Worm (Caenorhabditis elegans) whole organism, young adult: Measurements from ENCODE around the gene emb-1.
A peak's percentile ranks its signal among the peaks of the same experiment; 100 is the strongest.

ENCODE experiments used
- B0035.1 ChIP-seq: sonication (generic microtip); optimal IDR thresholded peaks from 2 replicates; lab custom pipeline; 2016; ENCODE audit warnings: missing genetic modification characterization, mild to moderate bottlenecking, missing compliant biosample characterization, missing genotype, missing genetic modification reagents
- F39B2.1 ChIP-seq: fragments of 200-800 bp; sonication (Bioruptor generic); IDR thresholded peaks from 2 replicates; pipeline ENCODE4 v1.3.6; 2022; ENCODE audit warnings: missing genetic modification reagents, missing genetic modification characterization, missing compliant biosample characterization
- Y53G8AR.9 ChIP-seq: fragments of 200-800 bp; sonication (Bioruptor generic); conservative IDR thresholded peaks from 2 replicates; pipeline ENCODE4 v1.3.6; 2022; ENCODE audit warnings: missing genetic modification reagents, missing genetic modification characterization, missing compliant biosample characterization
- Y67H2A.10 ChIP-seq: fragments of 200-800 bp; sonication (Bioruptor generic); conservative IDR thresholded peaks from 2 replicates; pipeline ENCODE4 v1.3.6; 2022; ENCODE audit warnings: missing genetic modification reagents, missing genetic modification characterization, missing compliant biosample characterization
- akir-1 ChIP-seq: fragments of 200-800 bp; sonication (Bioruptor generic); optimal IDR thresholded peaks from 2 replicates; lab custom pipeline; 2018; ENCODE audit warnings: mild to moderate bottlenecking, missing genetic modification characterization, moderate library complexity, missing compliant biosample characterization
- ama-1 ChIP-seq, 3 experiments: fragments of 150-350 bp in 1 of 3; sonication (generic microtip) in 2 of 3; optimal IDR thresholded peaks; 2 replicates each; lab custom pipeline; 2014 to 2018; ENCODE audit warnings: missing biosample characterization in 2 of 3, missing genetic modification characterization in 2 of 3, missing genetic modification reagents in 2 of 3
- aptf-2 ChIP-seq: fragments of 200-800 bp; sonication (Bioruptor generic); conservative IDR thresholded peaks from 2 replicates; pipeline ENCODE4 v1.3.6; 2022; ENCODE audit warnings: missing genetic modification reagents, missing genetic modification characterization, missing compliant biosample characterization
- athp-1 ChIP-seq: sonication (generic microtip); optimal IDR thresholded peaks from 2 replicates; lab custom pipeline; 2017; ENCODE audit warnings: mild to moderate bottlenecking, missing genetic modification characterization, missing compliant biosample characterization
- attf-3 ChIP-seq: fragments of 200-800 bp; sonication (Bioruptor generic); conservative IDR thresholded peaks from 2 replicates; pipeline ENCODE4 v1.3.6; 2022; ENCODE audit warnings: missing genetic modification reagents, missing genetic modification characterization, missing compliant biosample characterization
- attf-6 ChIP-seq: fragments of 200-800 bp; sonication (Bioruptor generic); IDR thresholded peaks from 2 replicates; pipeline ENCODE4 v1.3.6; 2022; ENCODE audit warnings: missing genetic modification reagents, missing genetic modification characterization, missing compliant biosample characterization
- cebp-1 ChIP-seq, 2 experiments: fragments of 200-800 bp in 1 of 2; sonication (Bioruptor generic) in 1 of 2; sonication (generic microtip) in 1 of 2; IDR thresholded peaks in 1 of 2; optimal IDR thresholded peaks in 1 of 2; 2 replicates each; pipeline versions ENCODE4 v1.3.6 to Lab custom; 2017 to 2022; ENCODE audit warnings: missing compliant biosample characterization in 2 of 2, missing genetic modification characterization in 2 of 2, mild to moderate bottlenecking in 1 of 2, missing genetic modification reagents in 1 of 2, moderate library complexity in 1 of 2
- ceh-100 ChIP-seq: fragments of 200-800 bp; sonication (Bioruptor generic); IDR thresholded peaks from 2 replicates; pipeline ENCODE4 v1.3.6; 2022; ENCODE audit warnings: missing genetic modification reagents, missing genetic modification characterization, missing compliant biosample characterization
- ceh-79 ChIP-seq: sonication (generic microtip); optimal IDR thresholded peaks from 2 replicates; lab custom pipeline; 2017; ENCODE audit warnings: mild to moderate bottlenecking, missing genetic modification characterization, missing compliant biosample characterization
- dpl-1 ChIP-seq: fragments of 150-350 bp; optimal IDR thresholded peaks from 2 replicates; lab custom pipeline; 2014; ENCODE audit warnings: missing biosample characterization, missing genetic modification reagents, missing genetic modification characterization
- efl-1 ChIP-seq: fragments of 150-350 bp; optimal IDR thresholded peaks from 2 replicates; lab custom pipeline; 2014; ENCODE audit warnings: missing biosample characterization, missing genetic modification reagents, missing genetic modification characterization
- ets-4 ChIP-seq: fragments of 200-800 bp; sonication (Bioruptor generic); optimal IDR thresholded peaks from 2 replicates; lab custom pipeline; 2018; ENCODE audit warnings: mild to moderate bottlenecking, missing genetic modification characterization, missing compliant biosample characterization
- fkh-3 ChIP-seq: sonication (generic microtip); optimal IDR thresholded peaks from 2 replicates; lab custom pipeline; 2016; ENCODE audit warnings: mild to moderate bottlenecking, missing genetic modification characterization, missing compliant biosample characterization
- him-1 ChIP-seq: sonication (generic microtip); optimal IDR thresholded peaks from 2 replicates; lab custom pipeline; 2016; ENCODE audit warnings: missing genotype, missing genetic modification reagents, missing genetic modification characterization, missing compliant biosample characterization
- hlh-12 ChIP-seq: sonication (generic microtip); optimal IDR thresholded peaks from 2 replicates; lab custom pipeline; 2016; ENCODE audit warnings: missing genetic modification characterization, missing compliant biosample characterization
- lag-1 ChIP-seq: fragments of 200-800 bp; sonication (Bioruptor generic); IDR thresholded peaks from 2 replicates; pipeline ENCODE4 v1.3.6; 2022; ENCODE audit warnings: missing genetic modification reagents, missing genetic modification characterization, missing compliant biosample characterization
- lin-26 ChIP-seq: fragments of 200-800 bp; sonication (Bioruptor generic); IDR thresholded peaks from 2 replicates; pipeline ENCODE4 v1.3.6; 2022; ENCODE audit warnings: missing genetic modification reagents, missing genetic modification characterization, missing compliant biosample characterization
- lsy-27 ChIP-seq: sonication (generic microtip); optimal IDR thresholded peaks from 2 replicates; lab custom pipeline; 2017; ENCODE audit warnings: missing genetic modification characterization, mild to moderate bottlenecking, missing compliant biosample characterization, antibody characterized with exemption, missing genotype, borderline replicate concordance; ENCODE audit not compliant: insufficient read depth
- madf-10 ChIP-seq: sonication (generic microtip); optimal IDR thresholded peaks from 2 replicates; lab custom pipeline; 2016; ENCODE audit warnings: mild to moderate bottlenecking, missing genetic modification characterization, missing compliant biosample characterization
- madf-3 ChIP-seq: fragments of 200-800 bp; sonication (Bioruptor generic); IDR thresholded peaks from 2 replicates; pipeline ENCODE4 v1.3.6; 2022; ENCODE audit warnings: missing genetic modification reagents, missing genetic modification characterization, missing compliant biosample characterization
- madf-6 ChIP-seq: fragments of 200-800 bp; sonication (Bioruptor generic); IDR thresholded peaks from 2 replicates; pipeline ENCODE4 v1.3.6; 2022; ENCODE audit warnings: missing genetic modification reagents, missing genetic modification characterization, missing compliant biosample characterization
- madf-8 ChIP-seq: fragments of 200-800 bp; sonication (Bioruptor generic); conservative IDR thresholded peaks from 2 replicates; pipeline ENCODE4 v1.3.6; 2022; ENCODE audit warnings: missing genetic modification reagents, missing genetic modification characterization, missing compliant biosample characterization
- mxl-1 ChIP-seq: sonication (generic microtip); optimal IDR thresholded peaks from 2 replicates; lab custom pipeline; 2016; ENCODE audit warnings: missing genetic modification characterization, missing compliant biosample characterization
- nhr-120 ChIP-seq: fragments of 200-800 bp; sonication (Bioruptor generic); IDR thresholded peaks from 2 replicates; pipeline ENCODE4 v1.3.6; 2022; ENCODE audit warnings: missing genetic modification characterization, missing compliant biosample characterization
- nhr-27 ChIP-seq: fragments of 200-800 bp; sonication (Bioruptor generic); optimal IDR thresholded peaks from 2 replicates; lab custom pipeline; 2018; ENCODE audit warnings: mild to moderate bottlenecking, missing genetic modification characterization, moderate library complexity, missing compliant biosample characterization
- nhr-90 ChIP-seq: sonication (generic microtip); optimal IDR thresholded peaks from 2 replicates; lab custom pipeline; 2016; ENCODE audit warnings: missing genotype, mild to moderate bottlenecking, missing genetic modification characterization, missing compliant biosample characterization
- pbrm-1 ChIP-seq: fragments of 200-800 bp; sonication (Bioruptor generic); IDR thresholded peaks from 2 replicates; pipeline ENCODE4 v1.3.6; 2022; ENCODE audit warnings: missing genetic modification reagents, missing genetic modification characterization, missing compliant biosample characterization
- repo-1 ChIP-seq: sonication (generic microtip); optimal IDR thresholded peaks from 2 replicates; lab custom pipeline; 2017; ENCODE audit warnings: mild to moderate bottlenecking, missing genetic modification characterization, missing compliant biosample characterization
- snpc-1.1 ChIP-seq: sonication (generic microtip); optimal IDR thresholded peaks from 2 replicates; lab custom pipeline; 2017; ENCODE audit warnings: missing genetic modification characterization, mild to moderate bottlenecking, missing compliant biosample characterization, antibody characterized with exemption, moderate library complexity, missing genotype, missing genetic modification reagents; ENCODE audit not compliant: insufficient read depth
- snpc-3.4 ChIP-seq: sonication (generic microtip); optimal IDR thresholded peaks from 2 replicates; lab custom pipeline; 2017; ENCODE audit warnings: missing genetic modification characterization, mild to moderate bottlenecking, missing compliant biosample characterization, antibody characterized with exemption, moderate library complexity, missing genotype, missing genetic modification reagents
- somi-1 ChIP-seq: fragments of 200-800 bp; sonication (Bioruptor generic); optimal IDR thresholded peaks from 2 replicates; lab custom pipeline; 2018; ENCODE audit warnings: mild to moderate bottlenecking, missing genetic modification characterization, missing compliant biosample characterization
- sptf-2 ChIP-seq: fragments of 200-800 bp; sonication (Bioruptor generic); optimal IDR thresholded peaks from 2 replicates; lab custom pipeline; 2018; ENCODE audit warnings: mild to moderate bottlenecking, missing genetic modification characterization, missing compliant biosample characterization
- tbp1 ChIP-seq: fragments of 200-800 bp; sonication (Bioruptor generic); optimal IDR thresholded peaks from 2 replicates; lab custom pipeline; 2018; ENCODE audit warnings: mild to moderate bottlenecking, missing genetic modification characterization, missing compliant biosample characterization
- zim-3 ChIP-seq: sonication (generic microtip); optimal IDR thresholded peaks from 2 replicates; lab custom pipeline; 2017; ENCODE audit warnings: mild to moderate bottlenecking, missing genetic modification characterization, moderate library complexity, missing compliant biosample characterization
- ztf-18 ChIP-seq: sonication (generic microtip); optimal IDR thresholded peaks from 2 replicates; lab custom pipeline; 2016; ENCODE audit warnings: missing genotype, mild to moderate bottlenecking, missing genetic modification characterization, missing compliant biosample characterization
- ztf-28 ChIP-seq: fragments of 200-800 bp; sonication (Bioruptor generic); IDR thresholded peaks from 2 replicates; pipeline ENCODE4 v1.3.6; 2022; ENCODE audit warnings: missing genetic modification reagents, missing genetic modification characterization, missing compliant biosample characterization

emb-1 gene

DNA sequence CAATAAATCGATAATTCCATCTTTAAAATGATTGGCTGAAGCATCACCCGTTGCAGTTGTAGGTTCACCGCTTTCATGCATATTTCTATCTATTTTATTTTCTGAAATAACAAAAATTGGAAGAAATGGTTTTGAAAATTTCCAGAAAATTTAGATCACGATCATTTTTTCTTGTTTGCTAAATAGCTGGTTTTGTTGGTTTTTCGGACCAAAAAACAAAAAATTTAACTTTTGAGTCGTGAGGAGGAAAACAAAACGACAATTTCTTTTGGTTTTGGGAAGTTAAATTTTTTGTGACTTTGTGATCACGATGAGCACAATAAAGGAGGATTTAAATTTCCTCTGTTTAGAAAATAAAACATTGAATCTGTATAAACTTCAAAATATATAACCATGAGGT, 8.0 kb upstream of the emb-1 start, which contains the start of gene T10F2.2:
Gene T10F2.2 (minus strand): TSS at position 101 of the 400 bp plus-strand sequence.
- TF ChIP-seq nhr-120 (GFP tag; lab: Robert Waterston, UW) (no peak), him-1 (tag; lab: Kevin White, UChicago) (no peak), sptf-2 (GFP tag; lab: Kevin White, UChicago) (no peak), athp-1 (no peak), mxl-1 (tag; lab: Kevin White, UChicago) (no peak), B0035.1 (tag; lab: Kevin White, UChicago) (no peak), Y53G8AR.9 (GFP tag; lab: Robert Waterston, UW) (no peak), madf-10 (no peak), snpc-3.4 (tag; lab: Kevin White, UChicago) (no peak), somi-1 (GFP tag; lab: Kevin White, UChicago) (no peak), lsy-27 (tag; lab: Kevin White, UChicago) (no peak), snpc-1.1 (no peak), nhr-90 (no peak), ceh-100 (no peak), attf-3 (GFP tag; lab: Robert Waterston, UW) (no peak), attf-6 (GFP tag; lab: Robert Waterston, UW) (no peak)

DNA sequence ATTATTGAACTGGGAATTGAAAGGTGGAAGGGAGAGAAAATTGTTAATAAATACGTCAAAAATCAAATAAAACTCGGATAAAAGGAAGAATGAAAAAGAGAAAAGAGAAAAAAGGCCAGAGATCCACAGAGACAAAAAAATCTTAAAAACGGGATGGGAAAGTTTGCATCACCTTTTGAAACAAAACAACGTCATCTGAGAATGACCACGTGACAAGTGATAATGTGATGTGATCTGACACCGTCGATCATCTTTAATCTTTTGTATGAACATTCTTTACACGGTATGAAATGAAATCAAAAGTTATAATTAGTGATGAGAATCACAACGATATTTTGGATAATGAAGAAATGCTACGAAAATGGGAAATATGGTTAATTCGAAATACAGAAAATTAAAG, 7.5 kb upstream of the emb-1 start:
- TF ChIP-seq cebp-1 (GFP tag; IDR thresholded peaks at IDR 0.05; lab: Robert Waterston, UW) (no peak), cebp-1 (tag; optimal IDR thresholded peaks at IDR 0.05; lab: Kevin White, UChicago) (peak; percentile 8), tbp1 (GFP tag; lab: Kevin White, UChicago) (no peak), hlh-12 (no peak), ztf-28 (no peak), efl-1 (GFP tag; lab: Kevin White, UChicago) (no peak)

DNA sequence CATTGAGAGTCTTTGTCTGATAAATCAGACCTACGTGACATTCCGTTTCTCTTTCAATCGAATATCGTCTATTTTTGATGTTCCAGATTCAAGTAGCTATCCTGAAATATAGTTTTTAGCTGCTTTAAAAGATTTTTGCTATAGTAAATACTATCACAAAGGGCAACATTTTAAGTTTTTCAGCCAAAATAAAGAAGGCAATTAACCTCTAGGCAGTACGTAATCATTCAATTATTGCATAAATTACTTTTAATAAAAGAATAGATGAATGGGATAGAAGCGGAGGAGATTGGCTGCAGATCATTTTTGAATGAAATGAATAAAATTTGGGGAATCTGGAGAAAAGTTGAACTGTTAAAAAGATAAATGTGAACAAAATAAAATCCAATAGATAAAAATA, 3.5 kb upstream of the emb-1 start, which contains the start of gene ulp-1:
Gene ulp-1 (minus strand): TSS at position 101 of the 400 bp plus-strand sequence.
- no peak for TF ChIP-seq ama-1 (optimal IDR thresholded peaks at IDR 0.05; lab: Kevin White, UChicago)
- peak in 1 of 2 experiments; percentile 16 for TF ChIP-seq ama-1 (GFP tag; optimal IDR thresholded peaks at IDR 0.05; lab: Kevin White, UChicago)
- TF ChIP-seq ceh-100 = peak; percentile 27; the same call in 1 of the 2 replicates
- peak; percentile 32 for TF ChIP-seq madf-6
- no peak for TF ChIP-seq ztf-28
- peak; percentile 22 for TF ChIP-seq repo-1 (tag; lab: Kevin White, UChicago)

ce11 chrIII:5171945-5172344, 1.3 kb upstream of the emb-1 start, which contains the start of gene prp-19:
TSS of gene prp-19 (minus strand) at chrIII:5172045.
- TF ChIP-seq madf-8 (no peak), repo-1 (tag; lab: Kevin White, UChicago) (no peak), nhr-120 (GFP tag; lab: Robert Waterston, UW) (no peak), lag-1 (GFP tag; lab: Robert Waterston, UW) (no peak), Y53G8AR.9 (GFP tag; lab: Robert Waterston, UW) (no peak), ets-4 (no peak)

- peak; percentile 80 for TF ChIP-seq zim-3
- peak; percentile 96 for TF ChIP-seq athp-1
- TF ChIP-seq fkh-3 (tag; lab: Kevin White, UChicago) = no peak
- peak; percentile 77; the same call in 1 of the 2 replicates for TF ChIP-seq F39B2.1 (GFP tag; lab: Robert Waterston, UW)
- TF ChIP-seq madf-6 = peak; percentile 88
- TF ChIP-seq akir-1 (GFP tag; lab: Kevin White, UChicago) = peak; percentile 90
- TF ChIP-seq Y67H2A.10 (GFP tag; lab: Robert Waterston, UW) = peak; percentile 97
- TF ChIP-seq ets-4 = no peak
- peak; percentile 73 for TF ChIP-seq tbp1 (GFP tag; lab: Kevin White, UChicago)
- peak; percentile 93 for TF ChIP-seq pbrm-1 (GFP tag; lab: Robert Waterston, UW)
- peak; percentile 85 for TF ChIP-seq attf-3 (GFP tag; lab: Robert Waterston, UW)
- TF ChIP-seq ztf-28 = peak; percentile 99
- TF ChIP-seq dpl-1 (GFP tag; lab: Kevin White, UChicago) = peak; percentile 77
- no peak for TF ChIP-seq ceh-79 (tag; lab: Kevin White, UChicago)
- peak; percentile 98 for TF ChIP-seq aptf-2
- TF ChIP-seq madf-3 (GFP tag; lab: Robert Waterston, UW) = peak; percentile 92
- TF ChIP-seq nhr-90 = no peak
- TF ChIP-seq ztf-18 = peak; percentile 82
- TF ChIP-seq nhr-27 (tag; lab: Kevin White, UChicago) = no peak
- TF ChIP-seq lin-26 (GFP tag; lab: Robert Waterston, UW) = peak; percentile 81
Observed at ce11 chrIII:5172470-5172869, 769 bp upstream of the emb-1 start, which contains the start of gene K10D2.5. TSS of gene K10D2.5 (plus strand) at chrIII:5172720.
